Worm (Caenorhabditis elegans): ENCODE measurements around the gene F59E12.15.
A peak's percentile ranks its signal among the peaks of the same experiment; 100 is the strongest.

F59E12.15 gene

ce11 chrII:5628326-5628818 lies at the start of gene F59E12.15:
Gene F59E12.15, minus strand, starts transcription at chrII:5628376.
- TF ChIP-seq nhr-129 (tag; optimal IDR thresholded peaks at IDR 0.05): peak; percentile 93
- TF ChIP-seq C34F6.9 (tag; optimal IDR thresholded peaks at IDR 0.05): no peak

ce11 chrII:5669580-5669979 lies 41.4 kb upstream of the F59E12.15 start, which contains the start of gene C25H3.17:
Gene C25H3.17, minus strand, starts transcription at chrII:5669680.
- TF ChIP-seq lin-39 (tag; optimal IDR thresholded peaks at IDR 0.05): no peak
- no peak for TF ChIP-seq unc-62 (GFP tag; optimal IDR thresholded peaks at IDR 0.05)
- TF ChIP-seq Y55F3AM.14 (GFP tag; optimal IDR thresholded peaks at IDR 0.05): no peak
- TF ChIP-seq zag-1 (tag; optimal IDR thresholded peaks at IDR 0.05): no peak
- TF ChIP-seq crh-2 (tag; optimal IDR thresholded peaks at IDR 0.05): no peak
- no peak for TF ChIP-seq nhr-77 (tag; optimal IDR thresholded peaks at IDR 0.05)
- TF ChIP-seq nhr-6 (tag; optimal IDR thresholded peaks at IDR 0.05): no peak
- TF ChIP-seq aly-2 (tag; optimal IDR thresholded peaks at IDR 0.05): no peak
- no peak for TF ChIP-seq sma-3 (GFP tag; optimal IDR thresholded peaks at IDR 0.05)
- no peak for TF ChIP-seq gmeb-1 (tag; optimal IDR thresholded peaks at IDR 0.05)
- no peak for TF ChIP-seq sma-9 (GFP tag; optimal IDR thresholded peaks at IDR 0.05)
- TF ChIP-seq sma-9 (tag; optimal IDR thresholded peaks at IDR 0.05): no peak
- no peak for TF ChIP-seq nhr-237 (tag; optimal IDR thresholded peaks at IDR 0.05)

DNA sequence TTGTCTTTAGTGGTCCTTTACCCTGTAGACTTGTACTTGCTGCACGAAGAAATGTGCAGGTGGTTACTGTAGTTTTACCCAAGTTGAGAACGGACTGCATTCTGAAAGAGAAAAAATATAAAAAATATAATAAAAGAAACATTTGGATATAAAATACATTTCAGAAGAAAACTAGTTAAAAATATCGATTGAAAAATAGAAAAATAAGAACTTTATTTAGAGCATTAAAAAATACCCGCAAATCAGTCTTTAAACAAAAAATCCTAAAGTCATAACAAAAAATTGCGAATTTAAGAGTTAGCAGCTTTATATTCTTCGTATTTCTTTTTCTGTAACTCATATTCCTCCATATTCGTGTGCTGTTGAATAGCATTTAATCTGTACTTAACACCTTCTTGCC lies 40.7 kb upstream of the F59E12.15 start, which contains the start of gene C25H3.7:
TSS of gene C25H3.7 (minus strand) at position 101 of the 400 bp plus-strand sequence.
- TF ChIP-seq mbf-1 (tag; optimal IDR thresholded peaks at IDR 0.05) (no peak), mdl-1 (tag; optimal IDR thresholded peaks at IDR 0.05) (no peak), C34F6.9 (tag; optimal IDR thresholded peaks at IDR 0.05) (no peak), ZK546.5 (tag; optimal IDR thresholded peaks at IDR 0.05) (no peak), nhr-12 (tag; optimal IDR thresholded peaks at IDR 0.05) (no peak), ztf-1 (GFP tag; conservative IDR thresholded peaks at IDR 0.05) (no peak), nhr-21 (tag; optimal IDR thresholded peaks at IDR 0.05) (no peak), ceh-16 (tag; optimal IDR thresholded peaks at IDR 0.05) (no peak), ceh-82 (tag; optimal IDR thresholded peaks at IDR 0.05) (no peak)

- TF ChIP-seq lin-39 (tag; optimal IDR thresholded peaks at IDR 0.05): no peak
- no peak for TF ChIP-seq nhr-11 (tag; optimal IDR thresholded peaks at IDR 0.05)
- TF ChIP-seq alr-1 (tag; optimal IDR thresholded peaks at IDR 0.05): no peak
- TF ChIP-seq nhr-10 (tag; optimal IDR thresholded peaks at IDR 0.05): no peak
- no peak for TF ChIP-seq sma-9 (GFP tag; optimal IDR thresholded peaks at IDR 0.05)
- no peak for TF ChIP-seq sma-9 (tag; optimal IDR thresholded peaks at IDR 0.05)
- TF ChIP-seq blmp-1 (tag; optimal IDR thresholded peaks at IDR 0.05; ENCODE audit: insufficient read depth): no peak
- TF ChIP-seq lsy-2 (tag; optimal IDR thresholded peaks at IDR 0.05): no peak
- TF ChIP-seq elt-1 (tag; optimal IDR thresholded peaks at IDR 0.05): no peak
- no peak for TF ChIP-seq nhr-23 (tag; optimal IDR thresholded peaks at IDR 0.05)
- TF ChIP-seq R02D3.7 (tag; optimal IDR thresholded peaks at IDR 0.05): no peak
- TF ChIP-seq elt-3 (tag; optimal IDR thresholded peaks at IDR 0.05): no peak
- no peak for TF ChIP-seq nhr-25 (tag; optimal IDR thresholded peaks at IDR 0.05)
- no peak for TF ChIP-seq sma-3 (GFP tag; optimal IDR thresholded peaks at IDR 0.05)
- no peak for TF ChIP-seq unc-62 (GFP tag; optimal IDR thresholded peaks at IDR 0.05)
- TF ChIP-seq lin-11 (tag; optimal IDR thresholded peaks at IDR 0.05): no peak
These were observed 39.4 kb upstream of the F59E12.15 start for ce11 chrII:5667540-5667939.

- no peak for TF ChIP-seq unc-39 (tag; optimal IDR thresholded peaks at IDR 0.05)
- no peak for TF ChIP-seq lin-13 (GFP tag; optimal IDR thresholded peaks at IDR 0.05)
- no peak for TF ChIP-seq mdl-1 (tag; optimal IDR thresholded peaks at IDR 0.05)
- TF ChIP-seq peb-1 (tag; optimal IDR thresholded peaks at IDR 0.05): no peak
- no peak for TF ChIP-seq ztf-4 (tag; optimal IDR thresholded peaks at IDR 0.05)
- no peak for TF ChIP-seq unc-62 (GFP tag; optimal IDR thresholded peaks at IDR 0.05)
These were observed 37.8 kb upstream of the F59E12.15 start, which contains the start of gene C25H3.16 for ce11 chrII:5665991-5666390. Gene C25H3.16, plus strand, starts transcription at chrII:5666291.

Data from whole organism, L2 larva.